Worm (Caenorhabditis elegans): ENCODE measurements around the gene F53E4.1.
"Not testable (repeated sequence)": the region's sequence is repeated elsewhere in the genome, so short reads cannot be mapped to it uniquely, and the experiment has no call there.

The F53E4.1 gene

DNA sequence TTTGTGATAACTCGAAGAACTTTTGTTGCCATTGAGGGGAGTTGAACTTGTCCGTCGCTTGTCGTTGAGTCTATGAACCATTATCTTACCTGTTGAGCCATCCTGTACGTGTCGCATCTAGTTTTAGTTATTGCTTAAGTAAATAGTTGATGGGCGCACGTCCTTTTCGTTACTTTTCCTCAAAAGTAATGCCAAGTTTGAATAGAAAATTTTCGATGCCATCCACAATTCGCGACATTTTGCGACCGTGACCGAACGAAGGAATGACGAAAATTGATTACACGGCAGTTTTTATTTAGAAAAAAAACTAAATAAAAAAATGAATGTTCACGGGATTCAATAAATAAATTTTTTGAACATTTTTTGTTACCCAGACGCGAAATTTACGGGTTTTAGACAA is at the start of gene F53E4.1:
TSS of gene F53E4.1 (minus strand) at position 101 of the 400 bp plus-strand sequence.
- not testable (repeated sequence) for TF ChIP-seq unc-39, elt-1, C34F6.9 (tag; optimal IDR thresholded peaks at IDR 0.05)

DNA sequence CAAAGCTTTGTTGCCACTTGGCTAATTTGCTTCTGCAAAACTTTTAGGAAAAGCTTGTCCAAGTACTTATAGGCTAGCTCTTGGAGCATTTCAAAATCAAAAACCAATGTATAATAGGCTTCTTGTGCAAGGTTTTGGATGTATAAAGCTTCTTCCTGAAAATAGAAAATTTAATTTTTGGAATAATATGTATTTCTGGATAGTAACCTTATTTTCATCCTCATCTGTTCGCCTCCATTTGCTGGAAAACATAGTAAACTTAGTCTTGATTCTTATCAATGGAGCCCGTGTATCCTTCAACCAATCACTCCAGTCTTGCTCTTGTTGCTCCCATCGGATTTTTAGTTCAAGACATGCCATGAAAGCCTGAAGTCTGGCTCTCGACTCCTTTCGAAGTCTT is 48.6 kb upstream of the F53E4.1 start, which contains the start of gene Y6E2A.4:
TSS of gene Y6E2A.4 (minus strand) at position 101 of the 400 bp plus-strand sequence.
- TF ChIP-seq peb-1 (tag; optimal IDR thresholded peaks at IDR 0.05): no peak
- TF ChIP-seq nhr-23 (tag; optimal IDR thresholded peaks at IDR 0.05): no peak
- TF ChIP-seq ztf-11 (tag; optimal IDR thresholded peaks at IDR 0.05): no peak
- TF ChIP-seq blmp-1 (tag; optimal IDR thresholded peaks at IDR 0.05; ENCODE audit: insufficient read depth): no peak
- no peak for TF ChIP-seq dmd-4 (tag; optimal IDR thresholded peaks at IDR 0.05)
- TF ChIP-seq ztf-1 (GFP tag; conservative IDR thresholded peaks at IDR 0.05): no peak
- no peak for TF ChIP-seq unc-62 (GFP tag; optimal IDR thresholded peaks at IDR 0.05)
- TF ChIP-seq ceh-16 (tag; optimal IDR thresholded peaks at IDR 0.05): no peak
- no peak for TF ChIP-seq nhr-10 (tag; optimal IDR thresholded peaks at IDR 0.05)
- TF ChIP-seq snpc-4 (tag; optimal IDR thresholded peaks at IDR 0.05): no peak
- no peak for TF ChIP-seq sem-4 (tag; optimal IDR thresholded peaks at IDR 0.05)
- no peak for TF ChIP-seq lin-11 (tag; optimal IDR thresholded peaks at IDR 0.05)
- no peak for TF ChIP-seq aly-2 (tag; optimal IDR thresholded peaks at IDR 0.05)
- TF ChIP-seq mab-5 (tag; optimal IDR thresholded peaks at IDR 0.05): no peak
- no peak for TF ChIP-seq crh-2 (tag; optimal IDR thresholded peaks at IDR 0.05)
- no peak for TF ChIP-seq lin-39 (tag; optimal IDR thresholded peaks at IDR 0.05)
- TF ChIP-seq unc-55 (GFP tag; optimal IDR thresholded peaks at IDR 0.05): no peak

DNA sequence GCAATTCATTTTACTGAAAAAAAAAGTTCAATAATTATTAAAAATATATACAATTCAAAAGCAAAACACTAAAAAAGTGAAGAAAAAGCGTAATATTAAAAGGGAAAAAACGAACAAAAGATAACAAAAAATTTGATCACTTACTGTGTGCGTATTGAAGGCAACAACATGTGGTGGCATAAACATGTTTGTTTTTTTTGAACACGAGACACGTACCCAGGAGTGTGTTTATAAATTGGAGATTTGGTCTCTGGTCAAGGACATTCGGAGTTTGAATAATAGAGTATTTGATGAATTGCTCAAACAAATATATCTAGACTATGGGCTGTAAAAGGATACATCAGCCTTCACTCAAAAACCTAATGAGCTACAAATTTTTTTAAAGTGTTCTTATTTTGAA is 47.5 kb upstream of the F53E4.1 start:
- no peak for TF ChIP-seq mdl-1 (tag; optimal IDR thresholded peaks at IDR 0.05)
- TF ChIP-seq peb-1 (tag; optimal IDR thresholded peaks at IDR 0.05): no peak
- TF ChIP-seq nhr-129 (tag; optimal IDR thresholded peaks at IDR 0.05): no peak
- no peak for TF ChIP-seq nhr-25 (tag; optimal IDR thresholded peaks at IDR 0.05)
- no peak for TF ChIP-seq skn-1 (tag; optimal IDR thresholded peaks at IDR 0.05)
- TF ChIP-seq ceh-82 (tag; optimal IDR thresholded peaks at IDR 0.05): no peak
- no peak for TF ChIP-seq lin-13 (GFP tag; optimal IDR thresholded peaks at IDR 0.05)
- TF ChIP-seq C34F6.9 (tag; optimal IDR thresholded peaks at IDR 0.05): no peak
- TF ChIP-seq egl-27 (tag; optimal IDR thresholded peaks at IDR 0.05): no peak
- no peak for TF ChIP-seq mab-5 (tag; optimal IDR thresholded peaks at IDR 0.05)
- TF ChIP-seq nhr-10 (tag; optimal IDR thresholded peaks at IDR 0.05): no peak
- TF ChIP-seq unc-62 (GFP tag; optimal IDR thresholded peaks at IDR 0.05): no peak
- no peak for TF ChIP-seq dmd-4 (tag; optimal IDR thresholded peaks at IDR 0.05)
- TF ChIP-seq elt-3 (tag; optimal IDR thresholded peaks at IDR 0.05): no peak

DNA sequence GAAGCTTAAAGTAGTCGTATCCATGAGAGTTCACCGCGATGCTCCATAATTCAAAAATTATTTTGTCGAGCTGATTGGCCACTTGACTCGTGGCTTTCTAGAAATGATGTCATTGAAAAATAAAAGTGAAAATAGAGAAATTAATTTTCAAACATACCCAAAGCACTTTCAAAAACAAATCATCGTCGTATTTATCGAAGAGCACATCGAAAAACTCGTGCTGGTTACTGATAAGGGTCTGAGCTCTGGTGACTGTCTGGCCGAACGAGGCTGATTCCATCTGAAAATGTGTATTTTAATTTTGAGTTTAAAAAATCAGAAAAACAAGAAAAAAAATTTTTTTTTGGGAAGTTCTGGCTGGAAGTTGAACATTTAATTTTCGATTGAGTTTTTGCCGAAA is 44.3 kb upstream of the F53E4.1 start:
- TF ChIP-seq Y55F3AM.14 (GFP tag; optimal IDR thresholded peaks at IDR 0.05): no peak
- no peak for TF ChIP-seq F13H6.1 (tag; optimal IDR thresholded peaks at IDR 0.05)
- TF ChIP-seq ceh-16 (tag; optimal IDR thresholded peaks at IDR 0.05): no peak
- TF ChIP-seq aly-2 (tag; optimal IDR thresholded peaks at IDR 0.05): no peak
- TF ChIP-seq blmp-1 (tag; optimal IDR thresholded peaks at IDR 0.05; ENCODE audit: insufficient read depth): no peak
- TF ChIP-seq mab-5 (tag; optimal IDR thresholded peaks at IDR 0.05): no peak

DNA sequence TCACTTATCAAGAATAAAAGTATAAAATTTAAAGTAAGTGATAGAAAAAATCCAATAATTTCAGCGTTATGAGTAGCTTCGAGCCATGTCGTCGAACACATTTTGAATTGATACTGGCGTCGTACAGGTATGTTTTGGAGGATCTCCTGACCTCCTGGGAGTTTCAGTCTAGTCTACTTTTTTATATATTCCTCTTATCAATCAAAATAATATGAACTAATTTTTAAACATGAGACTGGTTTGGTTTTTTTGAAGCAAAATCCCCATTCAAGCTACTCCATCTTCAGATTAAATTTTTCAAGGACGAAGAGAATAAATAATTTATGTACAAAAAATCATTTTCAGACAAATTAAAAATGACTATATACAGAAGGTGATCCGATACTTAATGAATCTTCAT is 43.8 kb upstream of the F53E4.1 start, which contains the start of gene str-101:
TSS of gene str-101 (minus strand) at position 101 of the 400 bp plus-strand sequence.
- TF ChIP-seq unc-62 (GFP tag; optimal IDR thresholded peaks at IDR 0.05) (no peak), ztf-4 (tag; optimal IDR thresholded peaks at IDR 0.05) (no peak), lin-11 (tag; optimal IDR thresholded peaks at IDR 0.05) (no peak), skn-1 (tag; optimal IDR thresholded peaks at IDR 0.05) (no peak), sma-9 (GFP tag; optimal IDR thresholded peaks at IDR 0.05) (no peak), sma-9 (tag; optimal IDR thresholded peaks at IDR 0.05) (no peak), C34F6.9 (tag; optimal IDR thresholded peaks at IDR 0.05) (no peak), lin-13 (GFP tag; optimal IDR thresholded peaks at IDR 0.05) (no peak), fos-1 (tag; optimal IDR thresholded peaks at IDR 0.05) (no peak), ceh-82 (tag; optimal IDR thresholded peaks at IDR 0.05) (no peak)
